4 fruit fly cellular contexts compared by ENCODE assay signal in the genomic region with DNA sequence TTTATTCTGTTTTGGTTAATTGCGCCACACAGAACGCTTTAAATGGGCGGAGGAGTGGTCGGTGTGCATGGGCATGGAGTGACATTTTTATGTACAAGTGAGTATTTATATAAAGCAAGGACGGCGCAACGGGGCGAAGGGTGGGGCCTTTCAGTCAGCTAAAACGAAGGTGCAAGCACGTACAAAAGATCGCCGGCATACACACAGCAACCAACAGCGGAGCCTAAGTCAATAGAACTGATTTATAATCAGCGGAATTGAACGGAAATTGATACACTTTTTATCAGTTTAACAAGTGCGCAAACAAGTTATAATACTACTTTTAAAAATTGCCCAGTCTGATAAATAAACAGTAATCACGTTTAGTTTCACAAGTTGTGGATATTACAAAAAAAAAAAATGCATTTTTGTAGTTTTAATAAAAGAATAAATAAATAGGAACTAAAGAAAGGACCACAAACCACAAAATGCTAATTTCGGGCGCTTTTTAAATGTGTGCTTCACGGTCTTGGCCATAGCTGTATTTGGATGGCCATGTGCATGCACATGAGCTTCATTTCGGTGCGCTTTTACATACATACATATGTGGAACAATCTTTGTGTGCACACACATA.
A peak's percentile ranks its signal among the peaks of the same experiment; 100 is the strongest.
TF ChIP-seq lines count a peak whose summit lies in the region.

No protein-coding gene starts in this region.

TF ChIP-seq in whole organism, adult, 20 proteins besides CTCF, POLR2A, EP300 and RAD21 (continued from another document):
- TF ChIP-seq Mnt (GFP tag; optimal IDR thresholded peaks at IDR 0.05; lab: Kevin White, UChicago) (peak; percentile 10), ovo (GFP tag; optimal IDR thresholded peaks at IDR 0.05; lab: Kevin White, UChicago) (peak; percentile 5), Hr96 (GFP tag; optimal IDR thresholded peaks at IDR 0.05; lab: Kevin White, UChicago) (no peak)
TF ChIP-seq in whole organism, adult: peak in this region for 8.

TF ChIP-seq in whole organism, embryonic, 481 proteins besides CTCF, POLR2A, EP300 and RAD21 (continued from another document and continues in another):
- TF ChIP-seq hkb (optimal IDR thresholded peaks at IDR 0.05; lab: Kevin White, UChicago) (no peak), hkb (GFP tag; IDR thresholded peaks at IDR 0.05; lab: Robert Waterston, UW) (peak; percentile 28; the same call in 1 of the 2 replicates), CG1233 (GFP tag; optimal IDR thresholded peaks at IDR 0.05; lab: Kevin White, UChicago) (peak; percentile 2), dysf (GFP tag; IDR thresholded peaks at IDR 0.05; lab: Robert Waterston, UW) (0 out of 3 replicates have a peak, but pooled peaks have one; percentile 15), jigr1 (GFP tag; IDR thresholded peaks at IDR 0.05; lab: Robert Waterston, UW) (no peak), ewg (GFP tag; optimal IDR thresholded peaks at IDR 0.05; lab: Kevin White, UChicago) (peak; percentile 22), Sox100B (GFP tag; optimal IDR thresholded peaks at IDR 0.05; lab: Kevin White, UChicago) (peak; percentile 22), CG2712 (tag; optimal IDR thresholded peaks at IDR 0.05; lab: Kevin White, UChicago) (peak; percentile 36), Xbp1 (GFP tag; optimal IDR thresholded peaks at IDR 0.05; lab: Kevin White, UChicago) (peak; percentile 5), CG8388 (GFP tag; optimal IDR thresholded peaks at IDR 0.05; lab: Kevin White, UChicago) (peak; percentile 32), unpg (GFP tag; optimal IDR thresholded peaks at IDR 0.05; lab: Kevin White, UChicago) (peak; percentile 2), sens (GFP tag; lab: Kevin White, UChicago) (peak; percentile 20), Asciz (GFP tag; optimal IDR thresholded peaks at IDR 0.05; lab: Kevin White, UChicago) (peak; percentile 30), D19A (tag; optimal IDR thresholded peaks at IDR 0.05; lab: Kevin White, UChicago) (peak; percentile 2), nmo (GFP tag; optimal IDR thresholded peaks at IDR 0.05; lab: Kevin White, UChicago) (peak; percentile 38), CG10543 (GFP tag; optimal IDR thresholded peaks at IDR 0.05; lab: Kevin White, UChicago) (no peak), ci (GFP tag; IDR thresholded peaks at IDR 0.05; lab: Robert Waterston, UW) (0 out of 3 replicates have a peak, but pooled peaks have one; percentile 6), CG15601 (tag; optimal IDR thresholded peaks at IDR 0.05; lab: Kevin White, UChicago) (peak; percentile 41), Eip74EF (GFP tag; optimal IDR thresholded peaks at IDR 0.05; lab: Kevin White, UChicago) (peak in 1 of 2 experiments; percentile 36), TFAM (GFP tag; optimal IDR thresholded peaks at IDR 0.05; lab: Kevin White, UChicago) (no peak), CG11696 (GFP tag; IDR thresholded peaks at IDR 0.05; lab: Robert Waterston, UW) (0 out of 2 replicates have a peak, but pooled peaks have one; percentile 38), CG17361 (GFP tag; IDR thresholded peaks at IDR 0.05; lab: Robert Waterston, UW) (peak; percentile 55; the same call in 1 of the 3 replicates), Hr51 (GFP tag; optimal IDR thresholded peaks at IDR 0.05; lab: Kevin White, UChicago) (peak in 1 of 2 experiments; percentile 29), CG7839 (tag; optimal IDR thresholded peaks at IDR 0.05; lab: Kevin White, UChicago) (peak; percentile 30), dpn (GFP tag; optimal IDR thresholded peaks at IDR 0.05; lab: Kevin White, UChicago) (peak in 1 of 2 experiments; percentile 9), CG11504 (tag; optimal IDR thresholded peaks at IDR 0.05; lab: Kevin White, UChicago) (peak; percentile 44), Ptx1 (GFP tag; IDR thresholded peaks at IDR 0.05; lab: Robert Waterston, UW) (0 out of 2 replicates have a peak, but pooled peaks have one; percentile 29), CG31441 (GFP tag; IDR thresholded peaks at IDR 0.05; lab: Robert Waterston, UW) (peak; percentile 28; the same call in 1 of the 2 replicates), CG2678 (tag; optimal IDR thresholded peaks at IDR 0.05; lab: Kevin White, UChicago) (peak; percentile 41), pnt (GFP tag; optimal IDR thresholded peaks at IDR 0.05; lab: Kevin White, UChicago) (no peak), CG4404 (GFP tag; IDR thresholded peaks at IDR 0.05; lab: Robert Waterston, UW) (no peak), BtbVII (GFP tag; optimal IDR thresholded peaks at IDR 0.05; lab: Kevin White, UChicago) (peak; percentile 12), phol (tag; optimal IDR thresholded peaks at IDR 0.05; lab: Kevin White, UChicago) (peak; percentile 41), CG1529 (GFP tag; optimal IDR thresholded peaks at IDR 0.05; lab: Kevin White, UChicago) (peak; percentile 10), CG18262 (tag; optimal IDR thresholded peaks at IDR 0.05; lab: Kevin White, UChicago) (peak; percentile 58), gem (tag; optimal IDR thresholded peaks at IDR 0.05; lab: Kevin White, UChicago) (peak; percentile 52), CG10979 (tag; optimal IDR thresholded peaks at IDR 0.05; lab: Kevin White, UChicago) (peak; percentile 3), bsh (GFP tag; optimal IDR thresholded peaks at IDR 0.05; lab: Kevin White, UChicago) (peak in 1 of 2 experiments; percentile 40)

TF ChIP-seq in whole organism, prepupa, 60 proteins besides CTCF, POLR2A, EP300 and RAD21 (continued from another document and continues in another):
- TF ChIP-seq achi (GFP tag; optimal IDR thresholded peaks at IDR 0.05; lab: Kevin White, UChicago), result peak; percentile 67
- TF ChIP-seq dac (GFP tag; optimal IDR thresholded peaks at IDR 0.05; lab: Kevin White, UChicago), result peak; percentile 1
- TF ChIP-seq CG8119 (GFP tag; IDR thresholded peaks at IDR 0.05; lab: Robert Waterston, UW), result peak; percentile 77
- TF ChIP-seq CG11294 (GFP tag; IDR thresholded peaks at IDR 0.05; lab: Robert Waterston, UW), result peak; percentile 45; the same call in 1 of the 2 replicates
- TF ChIP-seq CG6792 (GFP tag; optimal IDR thresholded peaks at IDR 0.05; lab: Kevin White, UChicago), result peak; percentile 61
- peak; percentile 81 for TF ChIP-seq esn (GFP tag; optimal IDR thresholded peaks at IDR 0.05; lab: Kevin White, UChicago)
- TF ChIP-seq pdm3 (GFP tag; optimal IDR thresholded peaks at IDR 0.05; lab: Kevin White, UChicago), result peak; percentile 61
- TF ChIP-seq OdsH (GFP tag; optimal IDR thresholded peaks at IDR 0.05; lab: Kevin White, UChicago), result peak; percentile 69
- TF ChIP-seq CG16779 (tag; optimal IDR thresholded peaks at IDR 0.05; lab: Kevin White, UChicago), result no peak
- peak; percentile 44 for TF ChIP-seq Blimp-1 (GFP tag; optimal IDR thresholded peaks at IDR 0.05; lab: Kevin White, UChicago)
- TF ChIP-seq fkh (GFP tag; optimal IDR thresholded peaks at IDR 0.05; lab: Kevin White, UChicago), result no peak
- peak; percentile 35 for TF ChIP-seq Sox15 (GFP tag; optimal IDR thresholded peaks at IDR 0.05; lab: Kevin White, UChicago)
- TF ChIP-seq CG8632 (GFP tag; optimal IDR thresholded peaks at IDR 0.05; lab: Kevin White, UChicago), result peak; percentile 70
- peak; percentile 73 for TF ChIP-seq CG32006 (GFP tag; optimal IDR thresholded peaks at IDR 0.05; lab: Kevin White, UChicago)
- peak; percentile 16 to 26 for TF ChIP-seq ss (GFP tag; optimal IDR thresholded peaks at IDR 0.05; lab: Kevin White, UChicago)
- TF ChIP-seq CG3032 (tag; optimal IDR thresholded peaks at IDR 0.05; lab: Kevin White, UChicago), result peak; percentile 35
- TF ChIP-seq Sox102F (GFP tag; optimal IDR thresholded peaks at IDR 0.05; lab: Kevin White, UChicago), result peak; percentile 70
- peak; percentile 72 for TF ChIP-seq CG15336 (GFP tag; IDR thresholded peaks at IDR 0.05; lab: Robert Waterston, UW)
- peak; percentile 41 for TF ChIP-seq CG11902 (GFP tag; optimal IDR thresholded peaks at IDR 0.05; lab: Kevin White, UChicago)
- no peak for TF ChIP-seq CG6854 (GFP tag; optimal IDR thresholded peaks at IDR 0.05; lab: Kevin White, UChicago)
- peak; percentile 65 for TF ChIP-seq Sox14 (GFP tag; optimal IDR thresholded peaks at IDR 0.05; lab: Kevin White, UChicago)
- TF ChIP-seq Hr39 (GFP tag; optimal IDR thresholded peaks at IDR 0.05; lab: Kevin White, UChicago), result peak; percentile 67
- no peak for TF ChIP-seq vri (GFP tag; optimal IDR thresholded peaks at IDR 0.05; lab: Kevin White, UChicago)
- no peak for TF ChIP-seq Hr38 (GFP tag; optimal IDR thresholded peaks at IDR 0.05; lab: Kevin White, UChicago)
- peak; percentile 28 for TF ChIP-seq spab (GFP tag; optimal IDR thresholded peaks at IDR 0.05; lab: Kevin White, UChicago)
- TF ChIP-seq CG10631 (GFP tag; optimal IDR thresholded peaks at IDR 0.05; lab: Kevin White, UChicago), result peak; percentile 42
- TF ChIP-seq dsx (GFP tag; optimal IDR thresholded peaks at IDR 0.05; lab: Kevin White, UChicago; ENCODE audit: poor library complexity, severe bottlenecking), result peak; percentile 16
- peak; percentile 70 for TF ChIP-seq cyc (GFP tag; optimal IDR thresholded peaks at IDR 0.05; lab: Kevin White, UChicago)
- peak; percentile 63 for TF ChIP-seq acj6 (GFP tag; optimal IDR thresholded peaks at IDR 0.05; lab: Kevin White, UChicago)
- peak; percentile 82 for TF ChIP-seq topi (GFP tag; optimal IDR thresholded peaks at IDR 0.05; lab: Kevin White, UChicago)
- peak; percentile 28 for TF ChIP-seq CG11762 (GFP tag; optimal IDR thresholded peaks at IDR 0.05; lab: Kevin White, UChicago; ENCODE audit: insufficient read depth)
- TF ChIP-seq CG9139 (GFP tag; optimal IDR thresholded peaks at IDR 0.05; lab: Kevin White, UChicago), result no peak
- peak; percentile 3 for TF ChIP-seq CG1621 (tag; optimal IDR thresholded peaks at IDR 0.05; lab: Kevin White, UChicago)
- peak; percentile 11 for TF ChIP-seq CG4318 (GFP tag; optimal IDR thresholded peaks at IDR 0.05; lab: Kevin White, UChicago)
- peak; percentile 68 for TF ChIP-seq CG3919 (GFP tag; optimal IDR thresholded peaks at IDR 0.05; lab: Kevin White, UChicago)
- no peak for TF ChIP-seq fd59A (GFP tag; optimal IDR thresholded peaks at IDR 0.05; lab: Kevin White, UChicago)
- peak; percentile 35 for TF ChIP-seq Lpt (GFP tag; optimal IDR thresholded peaks at IDR 0.05; lab: Kevin White, UChicago)
- no peak for TF ChIP-seq Eip93F (GFP tag; optimal IDR thresholded peaks at IDR 0.05; lab: Kevin White, UChicago)
- peak; percentile 72 for TF ChIP-seq Eip75B (GFP tag; optimal IDR thresholded peaks at IDR 0.05; lab: Kevin White, UChicago)
- TF ChIP-seq CG8319 (GFP tag; optimal IDR thresholded peaks at IDR 0.05; lab: Kevin White, UChicago), result peak; percentile 42
- peak; percentile 22 for TF ChIP-seq CG6808 (GFP tag; optimal IDR thresholded peaks at IDR 0.05; lab: Kevin White, UChicago)
- TF ChIP-seq CG31627 (GFP tag; optimal IDR thresholded peaks at IDR 0.05; lab: Kevin White, UChicago), result peak; percentile 63

TF ChIP-seq in whole organism, pupa, 21 proteins besides CTCF, POLR2A, EP300 and RAD21 (continued from another document):
- peak; percentile 64 for TF ChIP-seq CG8301 (tag; optimal IDR thresholded peaks at IDR 0.05; lab: Kevin White, UChicago)
- TF ChIP-seq CG32121 (GFP tag; IDR thresholded peaks at IDR 0.05; lab: Robert Waterston, UW), result peak; percentile 25; the same call in 1 of the 2 replicates
